Worm (Caenorhabditis elegans): Measurements from ENCODE around the gene T26E4.2.

- no peak for TF ChIP-seq ztf-23 (GFP tag; IDR thresholded peaks at IDR 0.05)
- TF ChIP-seq flt-1 (GFP tag; IDR thresholded peaks at IDR 0.05) = no peak
- TF ChIP-seq ref-1 (GFP tag; conservative IDR thresholded peaks at IDR 0.05) = no peak
Observed at ce11 chrV:15821398-15821797, 40.2 kb downstream of the T26E4.2 start, which contains the start of gene srbc-49.

Measured in whole organism, midembryonic.